Worm (Caenorhabditis elegans): ENCODE data around the gene T05H4.4.

DNA sequence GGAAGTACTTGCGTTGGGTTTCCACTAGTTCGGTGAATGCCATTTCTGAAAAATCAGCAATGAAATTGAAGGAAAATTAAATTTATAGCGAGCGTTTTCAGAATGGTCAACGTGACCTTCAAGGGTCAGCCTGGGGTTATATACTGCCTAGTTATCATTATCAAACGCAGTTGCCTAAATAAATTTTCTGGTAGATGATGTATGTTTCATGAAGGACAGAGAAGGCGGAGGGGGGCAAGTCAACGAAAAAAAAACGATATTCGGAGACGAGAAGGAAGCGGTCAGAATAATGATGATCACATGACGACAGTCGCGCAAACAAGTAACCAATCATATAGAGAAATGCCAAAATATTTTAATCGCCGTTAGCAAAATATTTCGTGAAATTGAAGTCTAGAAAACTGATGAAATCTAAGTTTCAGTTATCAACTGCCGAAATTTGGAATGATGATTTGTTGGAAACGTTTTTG, 8.8 kb upstream of the T05H4.4 start, which contains the start of gene alh-4:
- TF ChIP-seq ceh-13 (GFP tag; optimal IDR thresholded peaks at IDR 0.05) (no peak), tbx-37 (GFP tag; conservative IDR thresholded peaks at IDR 0.05) (no peak), ama-1 (optimal IDR thresholded peaks at IDR 0.05) (no peak), ceh-36 (tag; optimal IDR thresholded peaks at IDR 0.05) (no peak), hmg-4 (GFP tag; optimal IDR thresholded peaks at IDR 0.05) (no peak)

All from whole organism, early embryonic.